Worm (Caenorhabditis elegans) whole organism, L4/young adult: ENCODE data around the gene F43H9.4.

Source experiments
- W03F9.2 ChIP-seq: fragments of 150-350 bp; optimal IDR thresholded peaks from 2 replicates; lab custom pipeline; 2014; ENCODE audit warnings: missing biosample characterization, missing genetic modification characterization
- dao-5 ChIP-seq: sonication (generic microtip); optimal IDR thresholded peaks from 2 replicates; lab custom pipeline; 2016; ENCODE audit warnings: missing genotype, missing genetic modification characterization, moderate library complexity, missing compliant biosample characterization
- him-1 ChIP-seq: sonication (generic microtip); optimal IDR thresholded peaks from 2 replicates; lab custom pipeline; 2016; ENCODE audit warnings: missing genotype, missing genetic modification reagents, missing genetic modification characterization, missing compliant biosample characterization

DNA sequence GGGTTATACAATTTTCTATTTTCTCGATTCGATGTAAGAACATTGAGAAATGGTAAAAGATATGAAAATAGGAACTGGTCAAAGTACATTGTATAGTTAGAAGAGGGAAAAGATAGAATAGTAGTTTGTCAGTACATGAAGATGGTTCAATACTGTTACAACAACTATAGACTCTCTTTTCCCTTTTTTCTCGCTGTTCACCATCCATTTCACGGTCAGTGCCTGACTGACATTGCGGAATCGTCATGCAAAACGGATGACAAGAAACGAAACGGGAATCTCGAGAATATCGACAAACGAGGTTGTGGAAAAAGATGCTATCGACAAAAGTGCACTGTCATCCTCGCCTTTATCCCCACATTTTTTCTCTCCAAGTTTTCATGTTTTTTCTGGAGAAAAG lies 17.2 kb downstream of the F43H9.4 start:
- TF ChIP-seq him-1 (tag; lab: Kevin White, UChicago) (no peak), dao-5 (tag; lab: Kevin White, UChicago) (no peak), W03F9.2 (tag; lab: Kevin White, UChicago) (no peak)
